Fruit fly (Drosophila melanogaster) whole organism, pupa: ENCODE measurements around the gene CG31268.
"Not testable (repeated sequence)": the region's sequence is repeated elsewhere in the genome, so short reads cannot be mapped to it uniquely, and the experiment has no call there.

Experiments used
- CG10348 ChIP-seq: fragments of 200-800 bp; sonication (Bioruptor generic); IDR thresholded peaks from 2 replicates; pipeline ENCODE4 v1.3.6; 2022; ENCODE audit warnings: missing biosample characterization, missing genetic modification characterization
- CG13204 ChIP-seq: fragments of 200-800 bp; sonication (Bioruptor generic); optimal IDR thresholded peaks from 2 replicates; lab custom pipeline; 2018; ENCODE audit warnings: missing biosample characterization, mild to moderate bottlenecking, missing genetic modification characterization, moderate library complexity
- CG14655 ChIP-seq: fragments of 200-800 bp; sonication (Bioruptor generic); optimal IDR thresholded peaks from 3 replicates; lab custom pipeline; 2017; ENCODE audit warnings: mild to moderate bottlenecking, missing biosample characterization, missing genetic modification reagents, missing genetic modification characterization
- CG15710 ChIP-seq: fragments of 200-800 bp; sonication (Bioruptor generic); optimal IDR thresholded peaks from 2 replicates; lab custom pipeline; 2018; ENCODE audit warnings: missing biosample characterization, mild to moderate bottlenecking, missing genetic modification characterization, moderate library complexity
- CG17806 ChIP-seq: fragments of 200-800 bp; sonication (Bioruptor generic); optimal IDR thresholded peaks from 2 replicates; lab custom pipeline; 2018; ENCODE audit warnings: missing biosample characterization, mild to moderate bottlenecking, missing genetic modification characterization, moderate library complexity
- CG32121 ChIP-seq: fragments of 200-800 bp; sonication (Bioruptor generic); IDR thresholded peaks from 2 replicates; pipeline ENCODE4 v1.3.6; 2022; ENCODE audit warnings: missing biosample characterization, missing genetic modification characterization
- CG4496 ChIP-seq: fragments of 200-800 bp; sonication (Bioruptor generic); IDR thresholded peaks from 3 replicates; pipeline ENCODE4 v1.3.6; 2022; ENCODE audit warnings: missing biosample characterization, missing genetic modification characterization
- CG8159 ChIP-seq: fragments of 200-800 bp; sonication (Bioruptor generic); optimal IDR thresholded peaks from 3 replicates; lab custom pipeline; 2018; ENCODE audit warnings: missing biosample characterization, mild to moderate bottlenecking, missing genetic modification characterization, moderate library complexity
- CG8301 ChIP-seq: fragments of 200-800 bp; sonication (Bioruptor generic); optimal IDR thresholded peaks from 2 replicates; lab custom pipeline; 2018; ENCODE audit warnings: missing biosample characterization, mild to moderate bottlenecking, missing genetic modification characterization
- CG9948 ChIP-seq: fragments of 200-800 bp; sonication (Bioruptor generic); optimal IDR thresholded peaks from 2 replicates; lab custom pipeline; 2018; ENCODE audit warnings: missing biosample characterization, mild to moderate bottlenecking, missing genetic modification characterization, moderate library complexity
- D1 ChIP-seq: fragments of 200-800 bp; sonication (Bioruptor generic); optimal IDR thresholded peaks from 2 replicates; lab custom pipeline; 2018; ENCODE audit warnings: missing biosample characterization, mild to moderate bottlenecking, missing genetic modification characterization, moderate library complexity
- EcR ChIP-seq: fragments of 200-800 bp; sonication (Bioruptor generic); optimal IDR thresholded peaks from 3 replicates; lab custom pipeline; 2019; ENCODE audit warnings: missing biosample characterization, missing genetic modification characterization, mild to moderate bottlenecking, moderate library complexity, missing genetic modification reagents
- Pif1A ChIP-seq: fragments of 200-800 bp; sonication (Bioruptor generic); optimal IDR thresholded peaks from 3 replicates; lab custom pipeline; 2016; ENCODE audit warnings: missing biosample characterization, missing genetic modification characterization
- Snoo ChIP-seq: fragments of 200-800 bp; sonication (Bioruptor generic); optimal IDR thresholded peaks from 3 replicates; lab custom pipeline; 2017; ENCODE audit warnings: missing biosample characterization, mild to moderate bottlenecking, missing genetic modification characterization, inconsistent platforms
- fd96Ca ChIP-seq: fragments of 200-800 bp; sonication (Bioruptor generic); IDR thresholded peaks from 3 replicates; pipeline ENCODE4 v1.3.6; 2022; ENCODE audit warnings: missing biosample characterization, missing genetic modification characterization
- gl ChIP-seq: fragments of 200-800 bp; sonication (Bioruptor generic); optimal IDR thresholded peaks from 2 replicates; lab custom pipeline; 2018; ENCODE audit warnings: missing biosample characterization, mild to moderate bottlenecking, missing genetic modification characterization
- rn ChIP-seq: fragments of 200-800 bp; sonication (Bioruptor generic); IDR thresholded peaks from 2 replicates; pipeline ENCODE4 v1.3.6; 2022; ENCODE audit warnings: missing biosample characterization, missing genetic modification characterization

The CG31268 gene

dm6 chr3R:16987220-16987923, 44.2 kb upstream of the CG31268 start, which contains the start of gene CG18622:
Gene CG18622, minus strand, starts transcription at chr3R:16987732.
- peak; percentile 5 for TF ChIP-seq CG14655
- 0 out of 3 replicates have a peak, but pooled peaks have one; percentile 18 for TF ChIP-seq fd96Ca (GFP tag; lab: Robert Waterston, UW)
- TF ChIP-seq CG13204 (GFP tag; lab: Kevin White, UChicago), result peak; percentile 87
- no peak for TF ChIP-seq CG8159 (tag; lab: Kevin White, UChicago)
- 0 out of 2 replicates have a peak, but pooled peaks have one; percentile 12 for TF ChIP-seq CG10348 (GFP tag; lab: Robert Waterston, UW)

- no peak for TF ChIP-seq rn (GFP tag; lab: Robert Waterston, UW)
- TF ChIP-seq CG14655, result peak; percentile 7
- TF ChIP-seq CG32121 (GFP tag; lab: Robert Waterston, UW), result no peak
- TF ChIP-seq CG9948 (tag; lab: Kevin White, UChicago), result peak; percentile 14
- no peak for TF ChIP-seq fd96Ca (GFP tag; lab: Robert Waterston, UW)
These were observed 43.7 kb upstream of the CG31268 start for dm6 chr3R:16987924-16988298.

dm6 chr3R:16988514-16988913, 43.1 kb upstream of the CG31268 start, which contains the start of gene MESK4:
Gene MESK4, plus strand, starts transcription at chr3R:16988814.
- not testable (repeated sequence) for TF ChIP-seq CG10348, CG4496, rn (GFP tag; lab: Robert Waterston, UW)

dm6 chr3R:16991781-16992180, 39.8 kb upstream of the CG31268 start, which contains the start of gene EMC2B:
Gene EMC2B, minus strand, starts transcription at chr3R:16991878.
- TF ChIP-seq Pif1A, result peak; percentile 39
- peak; percentile 8 for TF ChIP-seq CG8159 (tag; lab: Kevin White, UChicago)
- TF ChIP-seq CG13204 (GFP tag; lab: Kevin White, UChicago), result no peak
- TF ChIP-seq CG17806 (tag; lab: Kevin White, UChicago), result peak; percentile 18

- not testable (repeated sequence) for TF ChIP-seq CG4496 (GFP tag; lab: Robert Waterston, UW); CG15710 (tag; lab: Kevin White, UChicago); CG14655
These were observed 38.9 kb upstream of the CG31268 start, which contains the start of gene CG31274 for dm6 chr3R:16992716-16993115. Gene CG31274, plus strand, starts transcription at chr3R:16993016.

- TF ChIP-seq CG8301 (tag; lab: Kevin White, UChicago) (no peak), CG4496 (GFP tag; lab: Robert Waterston, UW) (0 out of 3 replicates have a peak, but pooled peaks have one; percentile 9), CG8159 (tag; lab: Kevin White, UChicago) (peak; percentile 26), Pif1A (no peak), Snoo (tag; lab: Kevin White, UChicago) (peak; percentile 26), CG9948 (tag; lab: Kevin White, UChicago) (peak; percentile 3)
These were observed 35.3 kb upstream of the CG31268 start, which contains the start of the genes EMC2A and CG3534 for dm6 chr3R:16996059-16996959. Gene EMC2A, minus strand, starts transcription at chr3R:16996071. Gene CG3534, plus strand, starts transcription at chr3R:16996446.

- TF ChIP-seq CG15710 (tag; lab: Kevin White, UChicago) (no peak), rn (GFP tag; lab: Robert Waterston, UW) (no peak), CG4496 (GFP tag; lab: Robert Waterston, UW) (0 out of 3 replicates have a peak, but pooled peaks have one; percentile 8), EcR (GFP tag; lab: Kevin White, UChicago) (peak; percentile 82), D1 (tag; lab: Kevin White, UChicago) (no peak), gl (tag; lab: Kevin White, UChicago) (peak; percentile 35), CG8159 (tag; lab: Kevin White, UChicago) (peak; percentile 37)
These were observed 29.1 kb upstream of the CG31268 start, which contains the start of the genes Sf3a1 and Irc for dm6 chr3R:17002218-17003110. Gene Sf3a1, minus strand, starts transcription at chr3R:17002355. Gene Irc, plus strand, starts transcription at chr3R:17002875.
